Worm (Caenorhabditis elegans): ENCODE data around the gene M04D8.4.

ce11 chrIII:9993535-9993934, 36.9 kb downstream of the M04D8.4 start, which contains the start of gene C05B5.4:
- TF ChIP-seq sem-2 (GFP tag; optimal IDR thresholded peaks at IDR 0.05) (no peak), elt-1 (tag; optimal IDR thresholded peaks at IDR 0.05; ENCODE audit: borderline replicate concordance, insufficient read depth) (no peak), nhr-28 (tag; optimal IDR thresholded peaks at IDR 0.05) (no peak), ztf-11 (tag; optimal IDR thresholded peaks at IDR 0.05) (no peak), ceh-83 (GFP tag; optimal IDR thresholded peaks at IDR 0.05) (no peak), ceh-39 (tag; optimal IDR thresholded peaks at IDR 0.05) (no peak), unc-62 (GFP tag; optimal IDR thresholded peaks at IDR 0.05) (no peak), lin-13 (tag; optimal IDR thresholded peaks at IDR 0.05) (no peak), elt-3 (tag; optimal IDR thresholded peaks at IDR 0.05) (no peak)
